Fruit fly (Drosophila melanogaster) whole organism, wandering third instar larva: Measurements from ENCODE around the gene CG8861.

ENCODE experiments used
- Abd-B ChIP-seq: fragments of >200 bp; optimal IDR thresholded peaks from 2 replicates; lab custom pipeline; 2017; ENCODE audit warnings: missing biosample characterization, missing genetic modification characterization
- CG32264 ChIP-seq: fragments of 200-800 bp; sonication (Bioruptor generic); optimal IDR thresholded peaks from 2 replicates; lab custom pipeline; 2016; ENCODE audit warnings: missing biosample characterization, missing genetic modification characterization
- CG9705 ChIP-seq: fragments of 200-800 bp; sonication (Bioruptor generic); optimal IDR thresholded peaks from 2 replicates; lab custom pipeline; 2018; ENCODE audit warnings: missing biosample characterization, mild to moderate bottlenecking, missing genetic modification characterization
- Dfd ChIP-seq: fragments of >200 bp; optimal IDR thresholded peaks from 2 replicates; lab custom pipeline; 2017; ENCODE audit warnings: missing biosample characterization, missing genetic modification characterization
- Dif ChIP-seq: fragments of 200-275, 200-300 bp; sonication (Bioruptor generic); optimal IDR thresholded peaks from 2 replicates; lab custom pipeline; 2018; ENCODE audit warnings: missing biosample characterization, missing genetic modification characterization; ENCODE audit not compliant: partially characterized antibody
- GATAd ChIP-seq: sonication (Bioruptor generic); optimal IDR thresholded peaks from 2 replicates; lab custom pipeline; 2016; ENCODE audit warnings: missing biosample characterization, missing genetic modification characterization
- HLH106 ChIP-seq: fragments of 200-800 bp; optimal IDR thresholded peaks from 3 replicates; lab custom pipeline; 2019; ENCODE audit warnings: missing biosample characterization, mild to moderate bottlenecking, missing genetic modification characterization, moderate library complexity
- Hnf4 ChIP-seq: fragments of 200-800 bp; sonication (Bioruptor generic); optimal IDR thresholded peaks from 2 replicates; lab custom pipeline; 2016; ENCODE audit warnings: missing biosample characterization, mild to moderate bottlenecking, missing genetic modification characterization
- Hr83 ChIP-seq: fragments of 200-300 bp; sonication (Bioruptor generic); optimal IDR thresholded peaks from 2 replicates; lab custom pipeline; 2016; ENCODE audit warnings: missing biosample characterization, mild to moderate bottlenecking, missing genetic modification characterization, moderate library complexity; ENCODE audit not compliant: poor library complexity, severe bottlenecking
- Jra ChIP-seq: sonication (Bioruptor generic); optimal IDR thresholded peaks from 2 replicates; lab custom pipeline; 2016; ENCODE audit warnings: missing biosample characterization, missing genetic modification characterization
- Mio ChIP-seq: sonication (Bioruptor generic); optimal IDR thresholded peaks from 2 replicates; lab custom pipeline; 2016; ENCODE audit warnings: missing biosample characterization, missing genetic modification characterization
- Myc ChIP-seq: fragments of >200 bp; optimal IDR thresholded peaks from 2 replicates; lab custom pipeline; 2017
- N ChIP-seq: fragments of >200 bp; optimal IDR thresholded peaks from 2 replicates; lab custom pipeline; 2018; ENCODE audit warnings: missing biosample characterization, missing external identifiers, missing genetic modification characterization
- OdsH ChIP-seq: fragments of 200-800 bp; sonication (Bioruptor generic); optimal IDR thresholded peaks from 2 replicates; lab custom pipeline; 2016; ENCODE audit warnings: missing biosample characterization, mild to moderate bottlenecking, missing genetic modification characterization
- Rel ChIP-seq, 2 experiments: fragments of 200-800 bp; sonication (Bioruptor generic) in 1 of 2; optimal IDR thresholded peaks; 2 replicates in 1 of 2; 3 replicates in 1 of 2; lab custom pipeline; 2016 to 2019; ENCODE audit warnings: mild to moderate bottlenecking in 2 of 2, missing biosample characterization in 2 of 2, missing genetic modification characterization in 2 of 2, moderate library complexity in 1 of 2
- Sp1 ChIP-seq: fragments of 200-800 bp; sonication (Bioruptor generic); optimal IDR thresholded peaks from 3 replicates; lab custom pipeline; 2019; ENCODE audit warnings: missing biosample characterization, mild to moderate bottlenecking, missing genetic modification characterization, moderate library complexity
- Vsx2 ChIP-seq: fragments of 200-300, 225-300 bp; sonication (Bioruptor generic); optimal IDR thresholded peaks from 2 replicates; lab custom pipeline; 2018; ENCODE audit warnings: missing biosample characterization, missing genetic modification characterization; ENCODE audit not compliant: partially characterized antibody
- brk ChIP-seq: fragments of 200-800 bp; sonication (Bioruptor generic); optimal IDR thresholded peaks from 2 replicates; lab custom pipeline; 2016; ENCODE audit warnings: missing biosample characterization, mild to moderate bottlenecking, missing genetic modification characterization
- dl ChIP-seq, 2 experiments: fragments of 175-275, 200-275 bp in 1 of 2; fragments of 200-275 bp in 1 of 2; sonication (Bioruptor generic); optimal IDR thresholded peaks; lab custom pipeline; 2018; ENCODE audit warnings: mild to moderate bottlenecking in 2 of 2, missing biosample characterization in 2 of 2, missing genetic modification characterization in 2 of 2, moderate library complexity in 2 of 2; ENCODE audit not compliant: partially characterized antibody in 2 of 2, insufficient read depth in 1 of 2
- dmrt93B ChIP-seq: fragments of 200-800 bp; sonication (Bioruptor generic); optimal IDR thresholded peaks from 2 replicates; lab custom pipeline; 2018; ENCODE audit warnings: missing biosample characterization, mild to moderate bottlenecking, missing genetic modification characterization
- dsf ChIP-seq: sonication (Bioruptor generic); optimal IDR thresholded peaks from 2 replicates; lab custom pipeline; 2016; ENCODE audit warnings: missing biosample characterization, missing genetic modification characterization, borderline replicate concordance
- foxo ChIP-seq, 2 experiments: fragments of 200-800 bp; sonication (Bioruptor generic); optimal IDR thresholded peaks; 2 replicates in 1 of 2; 3 replicates in 1 of 2; lab custom pipeline; 2016 to 2017; ENCODE audit warnings: missing biosample characterization in 2 of 2, missing genetic modification characterization in 2 of 2
- h ChIP-seq: fragments of 200-800 bp; sonication (Bioruptor generic); optimal IDR thresholded peaks from 3 replicates; lab custom pipeline; 2016; ENCODE audit warnings: missing biosample characterization, mild to moderate bottlenecking, missing genetic modification characterization
- jim ChIP-seq: fragments of 175-275, 200-325 bp; sonication (Bioruptor generic); optimal IDR thresholded peaks from 2 replicates; lab custom pipeline; 2016; ENCODE audit warnings: missing biosample characterization, mild to moderate bottlenecking, missing genetic modification characterization
- lola ChIP-seq: fragments of >200 bp; optimal IDR thresholded peaks from 2 replicates; lab custom pipeline; 2017; ENCODE audit warnings: missing biosample characterization, missing genetic modification characterization
- pan ChIP-seq: fragments of >200 bp; optimal IDR thresholded peaks from 2 replicates; lab custom pipeline; 2017
- psq ChIP-seq: fragments of 200-800 bp; sonication (Bioruptor generic); optimal IDR thresholded peaks from 3 replicates; lab custom pipeline; 2017; ENCODE audit warnings: missing biosample characterization, mild to moderate bottlenecking, missing genetic modification characterization, moderate library complexity
- rgr ChIP-seq: fragments of 200-800 bp; sonication (Bioruptor generic); optimal IDR thresholded peaks from 3 replicates; lab custom pipeline; 2016; ENCODE audit warnings: missing biosample characterization, mild to moderate bottlenecking, missing genetic modification characterization
- sage ChIP-seq: fragments of 200-800 bp; sonication (Bioruptor generic); optimal IDR thresholded peaks from 2 replicates; lab custom pipeline; 2016; ENCODE audit warnings: missing biosample characterization, mild to moderate bottlenecking, missing genetic modification characterization
- sv ChIP-seq: fragments of 200-800 bp; sonication (Bioruptor generic); optimal IDR thresholded peaks from 3 replicates; lab custom pipeline; 2016; ENCODE audit warnings: missing biosample characterization, missing genetic modification characterization
- tai ChIP-seq: sonication (Bioruptor generic); optimal IDR thresholded peaks from 2 replicates; lab custom pipeline; 2016; ENCODE audit warnings: missing biosample characterization, missing genetic modification characterization
- usp ChIP-seq: fragments of >200 bp; optimal IDR thresholded peaks from 2 replicates; lab custom pipeline; 2017; ENCODE audit warnings: missing biosample characterization, missing genetic modification characterization
- woc ChIP-seq: sonication (Bioruptor generic); optimal IDR thresholded peaks from 2 replicates; lab custom pipeline; 2016; ENCODE audit warnings: missing biosample characterization, mild to moderate bottlenecking, missing genetic modification characterization

Gene CG8861

DNA sequence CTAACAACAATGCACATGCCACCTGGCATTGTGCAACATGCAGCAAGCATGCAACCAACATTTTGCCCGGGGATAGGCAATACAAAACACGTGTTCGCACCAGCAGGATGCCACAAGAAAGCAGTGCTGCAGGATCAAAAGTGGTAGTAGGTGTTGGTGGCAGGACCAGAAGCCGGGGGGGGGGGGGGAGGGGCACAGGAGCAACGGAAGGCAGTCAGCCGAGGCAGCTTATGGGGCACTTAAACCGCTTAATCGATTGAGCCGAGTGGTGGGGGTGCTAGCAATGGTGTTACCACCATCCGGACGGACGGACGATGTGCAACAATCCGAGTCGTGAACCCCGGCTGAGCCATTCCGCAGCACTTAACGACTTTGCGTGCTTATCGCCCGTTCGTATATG lies 31.1 kb downstream of the CG8861 start:
- no peak for TF ChIP-seq CG9705 (GFP tag; lab: Kevin White, UChicago)
- TF ChIP-seq Dfd (GFP tag; lab: Kevin White, UChicago), result peak; percentile 86

DNA sequence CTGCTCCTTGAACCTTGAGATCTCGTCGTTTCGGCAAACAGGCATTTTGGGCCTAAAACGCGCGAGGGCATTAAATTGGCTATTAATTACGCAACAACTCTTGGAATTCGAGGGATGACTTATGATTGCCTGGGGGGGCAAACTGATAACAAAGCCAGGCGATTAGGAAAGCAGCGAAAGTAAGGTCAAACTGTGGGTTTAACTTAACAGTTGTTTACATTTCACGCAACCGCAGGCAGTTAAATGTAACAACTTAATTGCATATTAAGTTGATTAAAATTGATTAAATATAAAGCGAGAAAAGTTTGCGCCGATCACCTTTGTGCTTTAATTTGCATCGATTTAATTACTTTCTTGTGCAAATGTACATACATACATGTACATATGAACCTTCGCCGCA lies 40.6 kb downstream of the CG8861 start:
- TF ChIP-seq sv (GFP tag; lab: Kevin White, UChicago) (no peak), h (GFP tag; lab: Kevin White, UChicago) (no peak)

DNA sequence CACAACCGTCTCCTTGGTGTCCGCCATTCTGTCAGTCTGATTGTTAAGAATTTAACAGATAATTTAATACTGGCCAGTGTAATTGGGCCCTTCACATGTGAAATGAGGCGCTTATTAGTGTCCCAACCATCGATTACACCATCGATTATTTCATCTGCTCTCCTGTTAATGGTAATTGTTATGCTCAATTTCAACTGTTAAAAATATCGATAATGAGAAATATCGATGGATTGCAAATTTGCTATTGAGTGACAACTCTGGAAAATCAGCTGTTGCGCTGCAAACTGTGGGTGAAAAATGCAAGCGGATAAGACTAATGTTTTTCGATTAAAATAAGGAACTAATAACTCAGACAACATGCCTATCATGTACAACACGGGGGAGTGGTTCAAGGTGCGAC lies 61.5 kb downstream of the CG8861 start, which contains the start of the genes TrpRS and Vps16A:
Gene TrpRS (minus strand): TSS at position 140 of the 400 bp plus-strand sequence.
Gene Vps16A (plus strand): TSS at position 255 of the 400 bp plus-strand sequence.
- TF ChIP-seq CG9705 (GFP tag; lab: Kevin White, UChicago) (no peak), CG32264 (no peak), Hr83 (GFP tag; lab: Kevin White, UChicago) (peak; percentile 43), lola (GFP tag; lab: Kevin White, UChicago) (no peak), rgr (GFP tag; lab: Kevin White, UChicago) (no peak), Dif (GFP tag; lab: Kevin White, UChicago) (peak; percentile 3), tai (no peak)

- TF ChIP-seq Myc (lab: Kevin White, UChicago), result no peak
- no peak for TF ChIP-seq Hr83 (GFP tag; lab: Kevin White, UChicago)
- no peak for TF ChIP-seq usp (GFP tag; lab: Kevin White, UChicago)
- TF ChIP-seq N (GFP tag; lab: Kevin White, UChicago), result no peak
- TF ChIP-seq HLH106 (tag; lab: Kevin White, UChicago), result no peak
- TF ChIP-seq brk (GFP tag; lab: Kevin White, UChicago), result no peak
- no peak for TF ChIP-seq Rel (GFP tag; optimal IDR thresholded peaks at IDR 0.05; lab: Kevin White, UChicago)
- no peak for TF ChIP-seq Rel (tag; optimal IDR thresholded peaks at IDR 0.05; lab: Kevin White, UChicago)
- no peak for TF ChIP-seq Vsx2 (GFP tag; lab: Kevin White, UChicago)
- no peak for TF ChIP-seq sage (GFP tag; lab: Kevin White, UChicago)
- TF ChIP-seq woc (GFP tag; lab: Kevin White, UChicago), result no peak
- no peak for TF ChIP-seq jim
- TF ChIP-seq, all 38 proteins: peak for 0
Observed at dm6 chr3R:9264042-9264441, 64.3 kb downstream of the CG8861 start, which contains the start of gene sage. Gene sage, minus strand, starts transcription at chr3R:9264142.

dm6 chr3R:9260421-9260973 lies 67.8 kb downstream of the CG8861 start, which contains the start of gene ATP6AP2:
Gene ATP6AP2, plus strand, starts transcription at chr3R:9260638.
- TF ChIP-seq sage (GFP tag; lab: Kevin White, UChicago) (no peak), Rel (GFP tag; optimal IDR thresholded peaks at IDR 0.05; lab: Kevin White, UChicago) (no peak), Rel (tag; optimal IDR thresholded peaks at IDR 0.05; lab: Kevin White, UChicago) (peak; percentile 61), dsf (GFP tag; lab: Kevin White, UChicago) (no peak), Hnf4 (GFP tag; lab: Kevin White, UChicago) (peak; percentile 68), Myc (lab: Kevin White, UChicago) (no peak), GATAd (GFP tag; lab: Kevin White, UChicago) (no peak), CG9705 (GFP tag; lab: Kevin White, UChicago) (peak; percentile 20), Hr83 (GFP tag; lab: Kevin White, UChicago) (peak; percentile 57), OdsH (GFP tag; lab: Kevin White, UChicago) (peak; percentile 40), dmrt93B (GFP tag; lab: Kevin White, UChicago) (no peak), dl (GFP tag; optimal IDR thresholded peaks at IDR 0.05; lab: Kevin White, UChicago; ENCODE audit: insufficient read depth in 1 of 2, partially characterized antibody in 2 of 2) (no peak), Dif (GFP tag; lab: Kevin White, UChicago) (peak; percentile 3), pan (lab: Kevin White, UChicago) (no peak), h (GFP tag; lab: Kevin White, UChicago) (no peak), Abd-B (GFP tag; lab: Kevin White, UChicago) (no peak), tai (no peak), Mio (GFP tag; lab: Kevin White, UChicago) (no peak), brk (GFP tag; lab: Kevin White, UChicago) (no peak), foxo (GFP tag; optimal IDR thresholded peaks at IDR 0.05; lab: Kevin White, UChicago) (no peak), HLH106 (tag; lab: Kevin White, UChicago) (peak; percentile 69), Jra (GFP tag; lab: Kevin White, UChicago) (peak; percentile 28), sv (GFP tag; lab: Kevin White, UChicago) (peak; percentile 33), usp (GFP tag; lab: Kevin White, UChicago) (no peak), Sp1 (GFP tag; lab: Kevin White, UChicago) (peak; percentile 63), rgr (GFP tag; lab: Kevin White, UChicago) (no peak), psq (GFP tag; lab: Kevin White, UChicago) (peak; percentile 19)
